Fruit fly (Drosophila melanogaster) whole organism, embryonic: ENCODE data around the gene SrpRbeta.
A peak's percentile ranks its signal among the peaks of the same experiment; 100 is the strongest.

Experiments used
- Bdp1 ChIP-seq: fragments of 200-800 bp; sonication (Bioruptor generic); optimal IDR thresholded peaks from 3 replicates; lab custom pipeline; 2016; ENCODE audit warnings: missing biosample characterization, missing genetic modification characterization
- BtbVII ChIP-seq: fragments of 200-800 bp; sonication (Bioruptor generic); optimal IDR thresholded peaks from 3 replicates; lab custom pipeline; 2017; ENCODE audit warnings: missing biosample characterization, mild to moderate bottlenecking, missing genetic modification characterization
- CG1024 ChIP-seq: fragments of 200-800 bp; sonication (Bioruptor generic); IDR thresholded peaks from 2 replicates; pipeline ENCODE4 v1.3.6; 2022; ENCODE audit warnings: missing biosample characterization, missing genetic modification characterization
- CG10654 ChIP-seq: fragments of 200-800 bp; sonication (Bioruptor generic); optimal IDR thresholded peaks from 2 replicates; lab custom pipeline; 2016; ENCODE audit warnings: missing biosample characterization, missing genetic modification characterization
- CG11093 ChIP-seq: fragments of 200-800 bp; sonication (Bioruptor generic); IDR thresholded peaks from 3 replicates; pipeline ENCODE4 v1.3.6; 2022; ENCODE audit warnings: missing biosample characterization, missing genetic modification characterization
- CG11456 ChIP-seq: fragments of 200-800 bp; sonication (Bioruptor generic); IDR thresholded peaks from 3 replicates; pipeline ENCODE4 v1.3.6; 2022; ENCODE audit warnings: missing biosample characterization, missing genetic modification characterization
- CG12071 ChIP-seq: fragments of 200-800 bp; sonication (Bioruptor generic); optimal IDR thresholded peaks from 3 replicates; lab custom pipeline; 2018; ENCODE audit warnings: missing biosample characterization, mild to moderate bottlenecking, missing genetic modification characterization
- CG14014 ChIP-seq: fragments of 200-800 bp; sonication (Bioruptor generic); IDR thresholded peaks from 2 replicates; pipeline ENCODE4 v1.3.6; 2022; ENCODE audit warnings: missing biosample characterization, missing genetic modification characterization
- CG15479 ChIP-seq: fragments of 200-800 bp; sonication (Bioruptor generic); optimal IDR thresholded peaks from 3 replicates; lab custom pipeline; 2019; ENCODE audit warnings: missing biosample characterization, mild to moderate bottlenecking, missing genetic modification characterization, moderate library complexity
- CG1602 ChIP-seq: fragments of 200-800 bp; sonication (Bioruptor generic); optimal IDR thresholded peaks from 3 replicates; lab custom pipeline; 2016; ENCODE audit warnings: missing biosample characterization, missing genetic modification characterization
- CG1603 ChIP-seq: fragments of 200-800 bp; sonication (Bioruptor generic); optimal IDR thresholded peaks from 2 replicates; lab custom pipeline; 2019; ENCODE audit warnings: missing biosample characterization, mild to moderate bottlenecking, missing genetic modification characterization, moderate library complexity
- CG17802 ChIP-seq: fragments of 200-800 bp; sonication (Bioruptor generic); optimal IDR thresholded peaks from 2 replicates; lab custom pipeline; 2018; ENCODE audit warnings: missing biosample characterization, mild to moderate bottlenecking, missing genetic modification characterization, moderate library complexity
- CG2889 ChIP-seq: fragments of 200-800 bp; sonication (Bioruptor generic); IDR thresholded peaks from 3 replicates; pipeline ENCODE4 v1.3.6; 2022; ENCODE audit warnings: missing biosample characterization, missing genetic modification characterization
- CG3847 ChIP-seq: fragments of 200-800 bp; sonication (Bioruptor generic); IDR thresholded peaks from 2 replicates; pipeline ENCODE4 v1.3.6; 2022; ENCODE audit warnings: missing biosample characterization, missing genetic modification characterization
- CG42726 ChIP-seq: fragments of 200-800 bp; sonication (Bioruptor generic); IDR thresholded peaks from 2 replicates; pipeline ENCODE4 v1.3.6; 2022; ENCODE audit warnings: missing biosample characterization, missing genetic modification characterization; ENCODE audit not compliant: partially characterized antibody
- CG4404 ChIP-seq: fragments of 200-800 bp; sonication (Bioruptor generic); IDR thresholded peaks from 2 replicates; pipeline ENCODE4 v1.3.6; 2022; ENCODE audit warnings: missing biosample characterization, missing genetic modification characterization
- CG6813 ChIP-seq: fragments of 200-800 bp; sonication (Bioruptor generic); optimal IDR thresholded peaks from 2 replicates; lab custom pipeline; 2017; ENCODE audit warnings: missing biosample characterization, missing genetic modification characterization, mild to moderate bottlenecking, moderate library complexity, missing genetic modification reagents
- CG8281 ChIP-seq: fragments of 200-800 bp; sonication (Bioruptor generic); optimal IDR thresholded peaks from 2 replicates; lab custom pipeline; 2018; ENCODE audit warnings: missing biosample characterization, mild to moderate bottlenecking, missing genetic modification characterization, moderate library complexity
- CrebB ChIP-seq: fragments of 200-800 bp; sonication (Bioruptor generic); optimal IDR thresholded peaks from 3 replicates; lab custom pipeline; 2018; ENCODE audit warnings: missing biosample characterization, mild to moderate bottlenecking, missing genetic modification characterization
- Dbx ChIP-seq: fragments of 200-800 bp; sonication (Bioruptor generic); IDR thresholded peaks from 3 replicates; pipeline ENCODE4 v1.3.6; 2022; ENCODE audit warnings: missing biosample characterization, missing genetic modification characterization
- Deaf1 ChIP-seq: fragments of 200-800 bp; optimal IDR thresholded peaks from 3 replicates; lab custom pipeline; 2019; ENCODE audit warnings: missing biosample characterization, mild to moderate bottlenecking, missing genetic modification characterization, moderate library complexity
- Dp ChIP-seq: fragments of 200-800 bp; sonication (Bioruptor generic); optimal IDR thresholded peaks from 2 replicates; lab custom pipeline; 2018; ENCODE audit warnings: missing biosample characterization, mild to moderate bottlenecking, missing genetic modification characterization, moderate library complexity
- Dref ChIP-seq: fragments of 200-800 bp; sonication (Bioruptor generic); IDR thresholded peaks from 2 replicates; pipeline ENCODE4 v1.3.6; 2022; ENCODE audit warnings: missing biosample characterization, missing genetic modification characterization
- Eip74EF ChIP-seq, 2 experiments: fragments of 200-800 bp in 1 of 2; fragments of >200 bp in 1 of 2; sonication (Bioruptor generic) in 1 of 2; optimal IDR thresholded peaks; 2 replicates each; lab custom pipeline; 2017 to 2019; ENCODE audit warnings: missing biosample characterization in 2 of 2, missing genetic modification characterization in 2 of 2, mild to moderate bottlenecking in 1 of 2, moderate library complexity in 1 of 2
- Elba2 ChIP-seq: fragments of 200-800 bp; sonication (Bioruptor generic); optimal IDR thresholded peaks from 3 replicates; lab custom pipeline; 2016; ENCODE audit warnings: missing biosample characterization, missing genetic modification characterization
- Lhr ChIP-seq: fragments of 200-800 bp; sonication (Bioruptor generic); optimal IDR thresholded peaks from 3 replicates; lab custom pipeline; 2017; ENCODE audit warnings: mild to moderate bottlenecking, missing biosample characterization, missing genetic modification reagents, missing genetic modification characterization
- Myb ChIP-seq: fragments of 200-800 bp; sonication (Bioruptor generic); optimal IDR thresholded peaks from 2 replicates; lab custom pipeline; 2016; ENCODE audit warnings: missing biosample characterization, missing genetic modification characterization
- NFAT ChIP-seq: fragments of 200-800 bp; sonication (Bioruptor generic); IDR thresholded peaks from 2 replicates; pipeline ENCODE4 v1.3.6; 2022; ENCODE audit warnings: missing biosample characterization, missing genetic modification characterization
- Pdp1 ChIP-seq, 2 experiments: fragments of 200-800 bp; sonication (Bioruptor generic); optimal IDR thresholded peaks; 3 replicates each; lab custom pipeline; 2016; ENCODE audit warnings: missing biosample characterization in 2 of 2, missing genetic modification characterization in 2 of 2, mild to moderate bottlenecking in 1 of 2, moderate library complexity in 1 of 2
- Poxn ChIP-seq: fragments of 200-800 bp; sonication (Bioruptor generic); IDR thresholded peaks from 2 replicates; pipeline ENCODE4 v1.3.6; 2022; ENCODE audit warnings: missing biosample characterization, missing genetic modification characterization
- Side ChIP-seq: fragments of 200-800 bp; sonication (Bioruptor generic); optimal IDR thresholded peaks from 2 replicates; lab custom pipeline; 2016; ENCODE audit warnings: missing biosample characterization, missing genetic modification characterization
- amos ChIP-seq: fragments of 200-800 bp; sonication (Bioruptor generic); IDR thresholded peaks from 2 replicates; pipeline ENCODE4 v1.3.6; 2022; ENCODE audit warnings: missing biosample characterization, missing genetic modification characterization; ENCODE audit not compliant: partially characterized antibody
- bsh ChIP-seq, 2 experiments: fragments of 200-800 bp; sonication (Bioruptor generic); optimal IDR thresholded peaks; 2 replicates each; lab custom pipeline; 2017 to 2018; ENCODE audit warnings: mild to moderate bottlenecking in 2 of 2, missing biosample characterization in 2 of 2, missing genetic modification characterization in 2 of 2, moderate library complexity in 1 of 2
- chinmo ChIP-seq: fragments of 200-800 bp; sonication (Bioruptor generic); IDR thresholded peaks from 4 replicates; pipeline ENCODE4 v1.3.6; 2022; ENCODE audit warnings: missing biosample characterization, missing genetic modification characterization; ENCODE audit not compliant: partially characterized antibody
- chn ChIP-seq: fragments of 200-800 bp; sonication (Bioruptor generic); optimal IDR thresholded peaks from 2 replicates; lab custom pipeline; 2016; ENCODE audit warnings: missing biosample characterization, missing genetic modification characterization
- cwo ChIP-seq: fragments of 200-800 bp; sonication (Bioruptor generic); optimal IDR thresholded peaks from 3 replicates; lab custom pipeline; 2017; ENCODE audit warnings: missing biosample characterization, missing genetic modification characterization, mild to moderate bottlenecking, moderate library complexity, missing genetic modification reagents
- dati ChIP-seq: fragments of 200-800 bp; sonication (Bioruptor generic); IDR thresholded peaks from 2 replicates; pipeline ENCODE4 v1.3.6; 2022; ENCODE audit warnings: missing biosample characterization, missing genetic modification characterization
- dpn ChIP-seq, 2 experiments: fragments of 200-800 bp; sonication (Bioruptor generic); optimal IDR thresholded peaks; 3 replicates each; lab custom pipeline; 2016; ENCODE audit warnings: missing biosample characterization in 2 of 2, missing genetic modification characterization in 2 of 2
- esg ChIP-seq: fragments of 200-800 bp; sonication (Bioruptor generic); conservative IDR thresholded peaks from 2 replicates; pipeline ENCODE4 v1.3.6; 2022; ENCODE audit warnings: missing biosample characterization, missing genetic modification characterization
- fd64A ChIP-seq: fragments of 200-800 bp; sonication (Bioruptor generic); optimal IDR thresholded peaks from 3 replicates; lab custom pipeline; 2018; ENCODE audit warnings: missing biosample characterization, mild to moderate bottlenecking, missing genetic modification characterization
- grn ChIP-seq: fragments of 200-800 bp; sonication (Bioruptor generic); optimal IDR thresholded peaks from 3 replicates; lab custom pipeline; 2017; ENCODE audit warnings: missing biosample characterization, missing genetic modification characterization
- her ChIP-seq: fragments of 200-800 bp; sonication (Bioruptor generic); optimal IDR thresholded peaks from 2 replicates; lab custom pipeline; 2016; ENCODE audit warnings: missing biosample characterization, missing genetic modification characterization
- kay ChIP-seq: fragments of 200-800 bp; sonication (Bioruptor generic); optimal IDR thresholded peaks from 2 replicates; lab custom pipeline; 2016; ENCODE audit warnings: missing biosample characterization, missing genetic modification characterization
- mirr ChIP-seq: fragments of 200-800 bp; sonication (Bioruptor generic); optimal IDR thresholded peaks from 3 replicates; lab custom pipeline; 2018; ENCODE audit warnings: missing biosample characterization, mild to moderate bottlenecking, missing genetic modification characterization
- pho ChIP-seq: fragments of 200-800 bp; sonication (Bioruptor generic); optimal IDR thresholded peaks from 2 replicates; lab custom pipeline; 2016; ENCODE audit warnings: missing biosample characterization, missing genetic modification characterization
- pnt ChIP-seq: fragments of 200-800 bp; sonication (Bioruptor generic); optimal IDR thresholded peaks from 3 replicates; lab custom pipeline; 2016; ENCODE audit warnings: missing biosample characterization, missing genetic modification characterization
- schlank ChIP-seq: fragments of 200-800 bp; sonication (Bioruptor generic); optimal IDR thresholded peaks from 2 replicates; lab custom pipeline; 2018; ENCODE audit warnings: missing biosample characterization, mild to moderate bottlenecking, missing genetic modification characterization
- sd ChIP-seq: fragments of 200-800 bp; sonication (Bioruptor generic); optimal IDR thresholded peaks from 3 replicates; lab custom pipeline; 2018; ENCODE audit warnings: missing biosample characterization, mild to moderate bottlenecking, missing genetic modification characterization, moderate library complexity
- ssp ChIP-seq: fragments of 200-800 bp; sonication (Bioruptor generic); IDR thresholded peaks from 2 replicates; pipeline ENCODE4 v1.3.6; 2022; ENCODE audit warnings: missing biosample characterization, missing genetic modification characterization

Gene SrpRbeta

DNA sequence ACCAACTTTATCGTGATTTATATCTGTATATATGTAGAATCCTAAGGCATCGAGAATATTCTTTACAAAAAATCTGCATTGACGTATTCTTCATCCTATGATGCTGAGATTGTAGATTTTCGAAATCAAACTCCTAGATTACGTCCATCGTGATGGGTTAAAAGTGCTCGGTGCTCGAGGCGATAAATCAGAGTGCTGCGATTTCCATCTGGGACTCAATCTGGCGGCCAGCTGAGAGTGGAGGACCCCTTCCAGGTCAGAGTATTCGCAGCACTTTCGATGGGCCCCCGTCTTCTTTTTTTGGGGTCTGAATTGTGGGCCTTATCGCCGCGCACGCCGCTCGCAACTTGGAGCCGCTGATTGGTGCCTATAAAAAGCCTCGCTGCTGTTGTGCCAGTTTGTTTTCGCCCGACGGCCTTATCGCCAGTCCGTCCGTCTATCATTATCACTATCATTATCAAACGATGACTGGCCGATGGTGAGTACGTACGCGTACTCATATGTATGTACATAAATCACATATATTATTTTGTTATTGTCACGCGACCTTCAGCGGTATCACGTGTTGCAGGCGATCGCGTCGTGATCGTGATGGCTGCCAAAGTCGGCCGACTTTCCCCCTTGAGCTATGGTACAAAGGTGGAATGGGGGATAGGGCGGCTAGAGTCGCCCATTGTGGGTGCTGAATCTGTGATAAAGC lies 15.2 kb downstream of the SrpRbeta start (continued):
- TF ChIP-seq fd64A, result no peak
- peak; percentile 96 for TF ChIP-seq grn (GFP tag; lab: Kevin White, UChicago)
- TF ChIP-seq ssp (GFP tag; lab: Robert Waterston, UW), result no peak
- TF ChIP-seq Pdp1 (GFP tag; optimal IDR thresholded peaks at IDR 0.05; lab: Kevin White, UChicago), result peak in 1 of 2 experiments; percentile 31
- TF ChIP-seq Dbx (GFP tag; lab: Robert Waterston, UW), result peak; percentile 26; the same call in 1 of the 3 replicates
- peak; percentile 38; the same call in 1 of the 2 replicates for TF ChIP-seq NFAT (GFP tag; lab: Robert Waterston, UW)
- no peak for TF ChIP-seq chn
- peak; percentile 100 for TF ChIP-seq cwo
- TF ChIP-seq amos (GFP tag; lab: Robert Waterston, UW), result no peak
- TF ChIP-seq chinmo (GFP tag; lab: Robert Waterston, UW), result peak; percentile 73; the same call in 1 of the 4 replicates
- no peak for TF ChIP-seq CrebB (tag; lab: Kevin White, UChicago)
- TF ChIP-seq CG1602 (GFP tag; lab: Kevin White, UChicago), result no peak
- TF ChIP-seq mirr (GFP tag; lab: Kevin White, UChicago), result peak; percentile 89
- no peak for TF ChIP-seq Side (GFP tag; lab: Kevin White, UChicago)
- TF ChIP-seq CG14014 (GFP tag; lab: Robert Waterston, UW), result no peak
- TF ChIP-seq CG10654 (GFP tag; lab: Kevin White, UChicago), result no peak
- TF ChIP-seq schlank (tag; lab: Kevin White, UChicago), result peak; percentile 18
- TF ChIP-seq Dref (GFP tag; lab: Robert Waterston, UW), result no peak
- TF ChIP-seq her (GFP tag; lab: Kevin White, UChicago), result no peak
- TF ChIP-seq pnt (GFP tag; lab: Kevin White, UChicago), result no peak
- no peak for TF ChIP-seq Eip74EF (GFP tag; optimal IDR thresholded peaks at IDR 0.05; lab: Kevin White, UChicago)
- no peak for TF ChIP-seq Dp (GFP tag; lab: Kevin White, UChicago)
- no peak for TF ChIP-seq Poxn (GFP tag; lab: Robert Waterston, UW)
- TF ChIP-seq CG11093, result no peak
- no peak for TF ChIP-seq esg (GFP tag; lab: Robert Waterston, UW)
- no peak for TF ChIP-seq dpn (GFP tag; optimal IDR thresholded peaks at IDR 0.05; lab: Kevin White, UChicago)
- no peak for TF ChIP-seq Bdp1 (GFP tag; lab: Kevin White, UChicago)
- TF ChIP-seq Myb (GFP tag; lab: Kevin White, UChicago), result no peak
- TF ChIP-seq CG1603 (tag; lab: Kevin White, UChicago), result no peak
- TF ChIP-seq CG17802, result no peak
- TF ChIP-seq Deaf1 (tag; lab: Kevin White, UChicago), result peak; percentile 49
- TF ChIP-seq pho (GFP tag; lab: Kevin White, UChicago), result no peak
- no peak for TF ChIP-seq BtbVII
- no peak for TF ChIP-seq sd (tag; lab: Kevin White, UChicago)
- TF ChIP-seq Elba2 (GFP tag; lab: Kevin White, UChicago), result no peak
- no peak for TF ChIP-seq CG1024 (GFP tag; lab: Robert Waterston, UW)
- peak; percentile 44 for TF ChIP-seq kay
- no peak for TF ChIP-seq CG12071 (GFP tag; lab: Kevin White, UChicago)
- no peak for TF ChIP-seq CG2889 (GFP tag; lab: Robert Waterston, UW)
- TF ChIP-seq bsh (GFP tag; optimal IDR thresholded peaks at IDR 0.05; lab: Kevin White, UChicago), result no peak
- no peak for TF ChIP-seq CG11456
- no peak for TF ChIP-seq CG15479 (GFP tag; lab: Kevin White, UChicago)
- TF ChIP-seq CG6813, result peak; percentile 35
- no peak for TF ChIP-seq Lhr (GFP tag; lab: Kevin White, UChicago)
- peak; percentile 31 for TF ChIP-seq CG8281 (tag; lab: Kevin White, UChicago)
- TF ChIP-seq CG42726 (GFP tag; lab: Robert Waterston, UW), result no peak
- TF ChIP-seq CG3847 (GFP tag; lab: Robert Waterston, UW), result no peak
- no peak for TF ChIP-seq dati (GFP tag; lab: Robert Waterston, UW)
- no peak for TF ChIP-seq CG4404 (GFP tag; lab: Robert Waterston, UW)
